Fruit fly (Drosophila melanogaster) whole organism, wandering third instar larva: ENCODE data around the gene CG12971.

Source experiments
- Abd-B ChIP-seq: fragments of >200 bp; optimal IDR thresholded peaks from 2 replicates; lab custom pipeline; 2017; ENCODE audit warnings: missing biosample characterization, missing genetic modification characterization
- CG32264 ChIP-seq: fragments of 200-800 bp; sonication (Bioruptor generic); optimal IDR thresholded peaks from 2 replicates; lab custom pipeline; 2016; ENCODE audit warnings: missing biosample characterization, missing genetic modification characterization
- CG9705 ChIP-seq: fragments of 200-800 bp; sonication (Bioruptor generic); optimal IDR thresholded peaks from 2 replicates; lab custom pipeline; 2018; ENCODE audit warnings: missing biosample characterization, mild to moderate bottlenecking, missing genetic modification characterization
- CrebA ChIP-seq: fragments of 200-800 bp; sonication (Bioruptor generic); optimal IDR thresholded peaks from 2 replicates; lab custom pipeline; 2016; ENCODE audit warnings: missing biosample characterization, mild to moderate bottlenecking, missing genetic modification characterization, borderline replicate concordance
- Dfd ChIP-seq: fragments of >200 bp; optimal IDR thresholded peaks from 2 replicates; lab custom pipeline; 2017; ENCODE audit warnings: missing biosample characterization, missing genetic modification characterization
- Dif ChIP-seq: fragments of 200-275, 200-300 bp; sonication (Bioruptor generic); optimal IDR thresholded peaks from 2 replicates; lab custom pipeline; 2018; ENCODE audit warnings: missing biosample characterization, missing genetic modification characterization; ENCODE audit not compliant: partially characterized antibody
- GATAd ChIP-seq: sonication (Bioruptor generic); optimal IDR thresholded peaks from 2 replicates; lab custom pipeline; 2016; ENCODE audit warnings: missing biosample characterization, missing genetic modification characterization
- HLH106 ChIP-seq: fragments of 200-800 bp; optimal IDR thresholded peaks from 3 replicates; lab custom pipeline; 2019; ENCODE audit warnings: missing biosample characterization, mild to moderate bottlenecking, missing genetic modification characterization, moderate library complexity
- Hnf4 ChIP-seq: fragments of 200-800 bp; sonication (Bioruptor generic); optimal IDR thresholded peaks from 2 replicates; lab custom pipeline; 2016; ENCODE audit warnings: missing biosample characterization, mild to moderate bottlenecking, missing genetic modification characterization
- Hr78 ChIP-seq: fragments of >200 bp; optimal IDR thresholded peaks from 2 replicates; lab custom pipeline; 2017; ENCODE audit warnings: missing biosample characterization, missing genetic modification characterization
- Hr83 ChIP-seq: fragments of 200-300 bp; sonication (Bioruptor generic); optimal IDR thresholded peaks from 2 replicates; lab custom pipeline; 2016; ENCODE audit warnings: missing biosample characterization, mild to moderate bottlenecking, missing genetic modification characterization, moderate library complexity; ENCODE audit not compliant: poor library complexity, severe bottlenecking
- Jra ChIP-seq: sonication (Bioruptor generic); optimal IDR thresholded peaks from 2 replicates; lab custom pipeline; 2016; ENCODE audit warnings: missing biosample characterization, missing genetic modification characterization
- Mio ChIP-seq: sonication (Bioruptor generic); optimal IDR thresholded peaks from 2 replicates; lab custom pipeline; 2016; ENCODE audit warnings: missing biosample characterization, missing genetic modification characterization
- Myc ChIP-seq: fragments of >200 bp; optimal IDR thresholded peaks from 2 replicates; lab custom pipeline; 2017
- N ChIP-seq: fragments of >200 bp; optimal IDR thresholded peaks from 2 replicates; lab custom pipeline; 2018; ENCODE audit warnings: missing biosample characterization, missing external identifiers, missing genetic modification characterization
- OdsH ChIP-seq: fragments of 200-800 bp; sonication (Bioruptor generic); optimal IDR thresholded peaks from 2 replicates; lab custom pipeline; 2016; ENCODE audit warnings: missing biosample characterization, mild to moderate bottlenecking, missing genetic modification characterization
- Rel ChIP-seq, 2 experiments: fragments of 200-800 bp; sonication (Bioruptor generic) in 1 of 2; optimal IDR thresholded peaks; 2 replicates in 1 of 2; 3 replicates in 1 of 2; lab custom pipeline; 2016 to 2019; ENCODE audit warnings: mild to moderate bottlenecking in 2 of 2, missing biosample characterization in 2 of 2, missing genetic modification characterization in 2 of 2, moderate library complexity in 1 of 2
- Sp1 ChIP-seq: fragments of 200-800 bp; sonication (Bioruptor generic); optimal IDR thresholded peaks from 3 replicates; lab custom pipeline; 2019; ENCODE audit warnings: missing biosample characterization, mild to moderate bottlenecking, missing genetic modification characterization, moderate library complexity
- Vsx2 ChIP-seq: fragments of 200-300, 225-300 bp; sonication (Bioruptor generic); optimal IDR thresholded peaks from 2 replicates; lab custom pipeline; 2018; ENCODE audit warnings: missing biosample characterization, missing genetic modification characterization; ENCODE audit not compliant: partially characterized antibody
- br ChIP-seq: fragments of 200-800 bp; sonication (Bioruptor generic); optimal IDR thresholded peaks from 2 replicates; lab custom pipeline; 2016; ENCODE audit warnings: missing biosample characterization, missing genetic modification characterization
- brk ChIP-seq: fragments of 200-800 bp; sonication (Bioruptor generic); optimal IDR thresholded peaks from 2 replicates; lab custom pipeline; 2016; ENCODE audit warnings: missing biosample characterization, mild to moderate bottlenecking, missing genetic modification characterization
- dmrt93B ChIP-seq: fragments of 200-800 bp; sonication (Bioruptor generic); optimal IDR thresholded peaks from 2 replicates; lab custom pipeline; 2018; ENCODE audit warnings: missing biosample characterization, mild to moderate bottlenecking, missing genetic modification characterization
- ey ChIP-seq: fragments of 200-800 bp; sonication (Bioruptor generic); optimal IDR thresholded peaks from 2 replicates; lab custom pipeline; 2016; ENCODE audit warnings: missing biosample characterization, missing genetic modification characterization
- foxo ChIP-seq, 2 experiments: fragments of 200-800 bp; sonication (Bioruptor generic); optimal IDR thresholded peaks; 2 replicates in 1 of 2; 3 replicates in 1 of 2; lab custom pipeline; 2016 to 2017; ENCODE audit warnings: missing biosample characterization in 2 of 2, missing genetic modification characterization in 2 of 2
- fru ChIP-seq: fragments of 200-800 bp; sonication (Bioruptor generic); optimal IDR thresholded peaks from 3 replicates; lab custom pipeline; 2016; ENCODE audit warnings: missing biosample characterization, mild to moderate bottlenecking, missing genetic modification characterization
- h ChIP-seq: fragments of 200-800 bp; sonication (Bioruptor generic); optimal IDR thresholded peaks from 3 replicates; lab custom pipeline; 2016; ENCODE audit warnings: missing biosample characterization, mild to moderate bottlenecking, missing genetic modification characterization
- jim ChIP-seq: fragments of 175-275, 200-325 bp; sonication (Bioruptor generic); optimal IDR thresholded peaks from 2 replicates; lab custom pipeline; 2016; ENCODE audit warnings: missing biosample characterization, mild to moderate bottlenecking, missing genetic modification characterization
- lola ChIP-seq: fragments of >200 bp; optimal IDR thresholded peaks from 2 replicates; lab custom pipeline; 2017; ENCODE audit warnings: missing biosample characterization, missing genetic modification characterization
- pan ChIP-seq: fragments of >200 bp; optimal IDR thresholded peaks from 2 replicates; lab custom pipeline; 2017
- psq ChIP-seq: fragments of 200-800 bp; sonication (Bioruptor generic); optimal IDR thresholded peaks from 3 replicates; lab custom pipeline; 2017; ENCODE audit warnings: missing biosample characterization, mild to moderate bottlenecking, missing genetic modification characterization, moderate library complexity
- rgr ChIP-seq: fragments of 200-800 bp; sonication (Bioruptor generic); optimal IDR thresholded peaks from 3 replicates; lab custom pipeline; 2016; ENCODE audit warnings: missing biosample characterization, mild to moderate bottlenecking, missing genetic modification characterization
- sage ChIP-seq: fragments of 200-800 bp; sonication (Bioruptor generic); optimal IDR thresholded peaks from 2 replicates; lab custom pipeline; 2016; ENCODE audit warnings: missing biosample characterization, mild to moderate bottlenecking, missing genetic modification characterization
- tai ChIP-seq: sonication (Bioruptor generic); optimal IDR thresholded peaks from 2 replicates; lab custom pipeline; 2016; ENCODE audit warnings: missing biosample characterization, missing genetic modification characterization
- usp ChIP-seq: fragments of >200 bp; optimal IDR thresholded peaks from 2 replicates; lab custom pipeline; 2017; ENCODE audit warnings: missing biosample characterization, missing genetic modification characterization
- woc ChIP-seq: sonication (Bioruptor generic); optimal IDR thresholded peaks from 2 replicates; lab custom pipeline; 2016; ENCODE audit warnings: missing biosample characterization, mild to moderate bottlenecking, missing genetic modification characterization

The CG12971 gene

dm6 chr3L:21389758-21390157 is 33.5 kb upstream of the CG12971 start:
- TF ChIP-seq psq (GFP tag; lab: Kevin White, UChicago): peak; percentile 20
- peak; percentile 9 for TF ChIP-seq fru
- no peak for TF ChIP-seq OdsH (GFP tag; lab: Kevin White, UChicago)
- peak; percentile 39 for TF ChIP-seq CrebA (GFP tag; lab: Kevin White, UChicago)
- TF ChIP-seq usp (GFP tag; lab: Kevin White, UChicago): no peak
- peak; percentile 17 for TF ChIP-seq jim (GFP tag; lab: Kevin White, UChicago)
- TF ChIP-seq sage (GFP tag; lab: Kevin White, UChicago): no peak
- no peak for TF ChIP-seq Hr78
- TF ChIP-seq ey: no peak
- TF ChIP-seq CG32264: no peak
- TF ChIP-seq brk (GFP tag; lab: Kevin White, UChicago): no peak
- no peak for TF ChIP-seq Abd-B (GFP tag; lab: Kevin White, UChicago)
- TF ChIP-seq Jra (GFP tag; lab: Kevin White, UChicago): no peak
- no peak for TF ChIP-seq dmrt93B
- no peak for TF ChIP-seq tai (GFP tag; lab: Kevin White, UChicago)

DNA sequence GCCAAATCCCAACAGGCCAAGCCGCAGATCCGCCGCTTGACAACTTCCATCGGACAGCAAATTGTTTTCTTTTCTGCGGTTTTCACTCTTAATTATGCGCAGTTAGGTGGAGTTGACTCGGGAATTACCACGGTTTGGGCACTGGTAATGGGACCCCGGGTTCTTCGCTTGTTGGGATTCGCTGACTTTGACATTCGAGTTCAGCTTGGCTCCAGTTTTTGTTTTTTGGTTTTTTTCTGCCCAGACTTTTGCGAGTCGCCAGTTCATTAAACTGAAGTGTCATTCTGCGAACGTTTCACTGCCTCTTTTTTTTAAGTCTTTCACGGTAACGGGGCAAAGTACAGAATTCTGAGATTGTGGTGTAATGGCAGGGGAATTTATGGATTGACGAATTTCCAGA is 32.5 kb upstream of the CG12971 start:
- TF ChIP-seq Hnf4 (GFP tag; lab: Kevin White, UChicago) (no peak), jim (GFP tag; lab: Kevin White, UChicago) (no peak), tai (GFP tag; lab: Kevin White, UChicago) (no peak), Dfd (peak; percentile 0), Rel (GFP tag; optimal IDR thresholded peaks at IDR 0.05; lab: Kevin White, UChicago) (no peak), Rel (tag; optimal IDR thresholded peaks at IDR 0.05; lab: Kevin White, UChicago) (no peak)

DNA sequence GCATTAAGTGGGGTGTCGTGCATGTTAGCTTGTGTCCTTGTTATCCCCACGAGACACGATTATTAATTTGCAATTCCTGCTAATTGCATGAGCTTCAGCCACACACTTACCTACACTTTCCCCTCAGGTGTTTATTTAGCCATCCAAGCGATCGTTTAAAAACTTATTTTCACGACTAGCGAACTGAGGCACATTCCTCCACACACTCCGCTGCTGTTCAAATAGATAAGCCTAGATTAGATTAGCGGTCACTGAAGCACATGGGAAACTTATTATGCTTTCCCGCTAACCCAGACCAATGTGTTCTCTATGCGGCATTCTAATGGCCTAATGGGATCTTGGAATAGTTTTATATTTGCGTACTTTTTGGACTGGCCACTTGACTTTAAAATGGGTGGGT is 30.6 kb upstream of the CG12971 start:
- no peak for TF ChIP-seq GATAd
- TF ChIP-seq Mio: no peak
- no peak for TF ChIP-seq Hr83 (GFP tag; lab: Kevin White, UChicago)
- TF ChIP-seq psq (GFP tag; lab: Kevin White, UChicago): no peak
- no peak for TF ChIP-seq lola (GFP tag; lab: Kevin White, UChicago)
- TF ChIP-seq jim (GFP tag; lab: Kevin White, UChicago): no peak
- TF ChIP-seq sage (GFP tag; lab: Kevin White, UChicago): no peak
- TF ChIP-seq Sp1 (GFP tag; lab: Kevin White, UChicago): no peak
- TF ChIP-seq HLH106 (tag; lab: Kevin White, UChicago): no peak
- TF ChIP-seq Hnf4 (GFP tag; lab: Kevin White, UChicago): no peak
- TF ChIP-seq ey: no peak
- TF ChIP-seq brk (GFP tag; lab: Kevin White, UChicago): no peak

DNA sequence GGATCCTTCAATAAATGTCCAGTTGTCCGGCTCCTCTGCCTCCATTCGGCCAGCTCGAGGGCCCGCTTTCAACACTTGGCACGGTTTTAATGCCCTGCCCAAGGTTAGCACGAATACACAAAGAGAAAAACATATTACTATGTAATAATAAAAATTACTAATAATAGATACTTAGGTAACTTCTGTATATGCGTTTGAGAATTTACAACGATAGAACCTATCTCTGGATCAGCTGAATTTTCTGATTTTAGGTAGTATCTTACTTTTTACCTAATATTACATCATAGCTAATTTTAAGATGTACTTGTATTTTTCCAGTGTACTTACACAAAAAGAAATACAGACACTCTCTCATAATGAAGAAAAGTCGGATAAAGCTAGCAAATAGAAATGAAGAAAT is 29.4 kb upstream of the CG12971 start:
- TF ChIP-seq OdsH (GFP tag; lab: Kevin White, UChicago) (peak; percentile 21), foxo (GFP tag; optimal IDR thresholded peaks at IDR 0.05; lab: Kevin White, UChicago) (peak in 1 of 2 experiments; percentile 52), rgr (GFP tag; lab: Kevin White, UChicago) (peak; percentile 42), Myc (lab: Kevin White, UChicago) (no peak), HLH106 (tag; lab: Kevin White, UChicago) (peak; percentile 33), CrebA (GFP tag; lab: Kevin White, UChicago) (no peak), fru (peak; percentile 28), h (GFP tag; lab: Kevin White, UChicago) (peak; percentile 26)

DNA sequence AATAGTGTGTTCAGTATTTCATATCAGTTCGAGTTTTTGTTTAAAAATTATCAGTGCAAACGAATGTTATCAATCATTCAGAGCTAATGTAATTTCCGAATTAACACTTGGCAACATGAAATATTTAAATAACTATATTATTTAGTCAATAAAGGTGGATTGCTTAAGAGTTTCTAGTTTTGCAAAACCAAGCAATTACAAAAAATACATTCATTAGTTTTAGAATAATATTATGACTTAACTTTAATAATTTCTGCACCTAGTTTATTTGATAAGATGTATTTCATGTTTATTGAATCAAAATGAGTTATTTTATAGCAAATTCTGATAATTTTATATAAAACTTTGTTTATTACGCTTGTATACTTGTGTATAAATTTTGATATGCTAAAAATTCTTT is 27.1 kb upstream of the CG12971 start:
- TF ChIP-seq pan (lab: Kevin White, UChicago) (no peak), h (GFP tag; lab: Kevin White, UChicago) (no peak), foxo (GFP tag; optimal IDR thresholded peaks at IDR 0.05; lab: Kevin White, UChicago) (peak in 1 of 2 experiments; percentile 1), psq (GFP tag; lab: Kevin White, UChicago) (no peak)

DNA sequence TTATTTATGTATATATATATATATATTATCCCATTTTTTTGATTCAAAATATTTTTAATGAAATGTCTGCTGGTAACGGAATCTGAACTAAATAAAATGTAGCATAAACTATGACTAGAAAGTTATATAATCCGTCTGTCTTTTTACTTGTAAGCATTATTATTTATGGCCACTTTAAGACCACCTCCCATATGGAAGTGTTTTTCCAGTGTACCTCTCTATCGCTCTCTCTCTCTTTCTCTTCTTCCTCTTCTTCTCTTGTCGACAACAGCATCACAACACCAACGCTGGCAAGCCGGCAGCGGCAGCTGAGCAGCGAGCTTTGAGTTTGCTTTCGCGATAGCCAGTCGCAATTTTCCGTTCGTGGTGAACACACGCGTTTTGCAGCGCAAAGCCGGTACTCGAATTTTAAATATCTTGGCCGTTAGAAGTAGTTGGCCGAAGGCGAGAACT is 25.9 kb upstream of the CG12971 start, which contains the start of gene rgn:
Gene rgn, plus strand, starts transcription at position 344 of the 453 bp plus-strand sequence.
- TF ChIP-seq N (GFP tag; lab: Kevin White, UChicago) (no peak), CG32264 (peak; percentile 6), Rel (GFP tag; optimal IDR thresholded peaks at IDR 0.05; lab: Kevin White, UChicago) (no peak), Rel (tag; optimal IDR thresholded peaks at IDR 0.05; lab: Kevin White, UChicago) (peak; percentile 1), Mio (no peak), lola (GFP tag; lab: Kevin White, UChicago) (no peak), pan (lab: Kevin White, UChicago) (no peak), brk (GFP tag; lab: Kevin White, UChicago) (peak; percentile 3), Hr78 (no peak), tai (GFP tag; lab: Kevin White, UChicago) (no peak), Dif (peak; percentile 67), sage (GFP tag; lab: Kevin White, UChicago) (no peak), ey (peak; percentile 66), GATAd (no peak), jim (GFP tag; lab: Kevin White, UChicago) (no peak), Hnf4 (GFP tag; lab: Kevin White, UChicago) (peak; percentile 68), Vsx2 (peak; percentile 26), usp (GFP tag; lab: Kevin White, UChicago) (no peak), Myc (lab: Kevin White, UChicago) (no peak), Dfd (no peak), CG9705 (GFP tag; lab: Kevin White, UChicago) (peak; percentile 59), br (GFP tag; lab: Kevin White, UChicago) (peak; percentile 29), CrebA (GFP tag; lab: Kevin White, UChicago) (no peak), h (GFP tag; lab: Kevin White, UChicago) (peak; percentile 64), woc (GFP tag; lab: Kevin White, UChicago) (peak; percentile 65), dmrt93B (peak; percentile 72), Jra (GFP tag; lab: Kevin White, UChicago) (peak; percentile 8)
